Worm (Caenorhabditis elegans) whole organism, midembryonic: Measurements from ENCODE around the gene C08F1.12.

ENCODE experiments used
- T22C8.4 ChIP-seq: fragments of 200-800 bp; sonication (Bioruptor generic); IDR thresholded peaks from 2 replicates; pipeline ENCODE4 v1.3.6; 2022; ENCODE audit warnings: missing genetic modification characterization, missing compliant biosample characterization
- cog-1 ChIP-seq: sonication (generic microtip); optimal IDR thresholded peaks from 2 replicates; lab custom pipeline; 2016; ENCODE audit warnings: missing genetic modification characterization, missing compliant biosample characterization
- flt-1 ChIP-seq: fragments of 200-800 bp; sonication (Bioruptor generic); IDR thresholded peaks from 2 replicates; pipeline ENCODE4 v1.3.6; 2022; ENCODE audit warnings: missing genetic modification characterization, missing compliant biosample characterization
- klf-2 ChIP-seq: fragments of 200-800 bp; sonication (Bioruptor generic); conservative IDR thresholded peaks from 2 replicates; pipeline ENCODE4 v1.3.6; 2022; ENCODE audit warnings: missing genetic modification reagents, missing genetic modification characterization, missing compliant biosample characterization
- med-1 ChIP-seq: sonication (generic microtip); optimal IDR thresholded peaks from 2 replicates; lab custom pipeline; 2017; ENCODE audit warnings: missing genetic modification characterization, mild to moderate bottlenecking, missing compliant biosample characterization, antibody characterized with exemption, missing genetic modification reagents; ENCODE audit not compliant: insufficient read depth
- ref-1 ChIP-seq: fragments of 200-800 bp; sonication (Bioruptor generic); conservative IDR thresholded peaks from 2 replicates; pipeline ENCODE4 v1.3.6; 2022; ENCODE audit warnings: missing genetic modification reagents, missing genetic modification characterization, missing compliant biosample characterization
- tab-1 ChIP-seq: fragments of 200-800 bp; sonication (Bioruptor generic); IDR thresholded peaks from 2 replicates; pipeline ENCODE4 v1.3.6; 2022; ENCODE audit warnings: missing genetic modification characterization, missing compliant biosample characterization
- ztf-23 ChIP-seq: fragments of 200-800 bp; sonication (Bioruptor generic); IDR thresholded peaks from 2 replicates; pipeline ENCODE4 v1.3.6; 2022; ENCODE audit warnings: missing genetic modification reagents, missing genetic modification characterization, missing compliant biosample characterization
- ztf-29 ChIP-seq: fragments of 200-800 bp; sonication (Bioruptor generic); IDR thresholded peaks from 2 replicates; pipeline ENCODE4 v1.3.6; 2022; ENCODE audit warnings: missing genetic modification reagents, missing genetic modification characterization, missing compliant biosample characterization

The C08F1.12 gene

DNA sequence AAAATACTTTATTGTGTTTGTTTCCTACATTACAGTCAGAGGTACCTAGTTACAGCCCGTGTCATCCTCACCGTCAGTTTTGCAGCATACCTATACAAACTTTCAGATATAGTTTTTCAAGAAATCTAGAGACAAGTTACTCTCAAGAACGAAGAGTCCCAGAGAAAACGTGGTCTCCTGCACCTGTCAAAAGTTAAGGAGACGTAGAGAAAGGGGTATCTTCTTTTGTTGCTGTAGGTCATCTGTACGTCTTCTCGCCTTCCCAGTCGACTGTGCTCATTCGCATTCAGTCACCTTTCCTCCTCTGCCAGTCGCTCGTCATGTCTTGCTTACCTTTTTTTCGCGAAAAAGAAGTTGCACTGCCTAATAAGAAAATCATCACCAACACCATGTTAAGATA lies 44.7 kb downstream of the C08F1.12 start, which contains the start of gene F36H5.4:
TSS of gene F36H5.4 (plus strand) at position 301 of the 400 bp plus-strand sequence.
- TF ChIP-seq cog-1 (tag; lab: Kevin White, UChicago), result no peak
- no peak for TF ChIP-seq med-1
- no peak for TF ChIP-seq ztf-29
- no peak for TF ChIP-seq ref-1 (GFP tag; lab: Robert Waterston, UW)
- no peak for TF ChIP-seq tab-1 (GFP tag; lab: Robert Waterston, UW)
- TF ChIP-seq ztf-23 (GFP tag; lab: Robert Waterston, UW), result no peak
- no peak for TF ChIP-seq flt-1 (GFP tag; lab: Robert Waterston, UW)
- no peak for TF ChIP-seq klf-2 (GFP tag; lab: Robert Waterston, UW)
- no peak for TF ChIP-seq T22C8.4 (GFP tag; lab: Robert Waterston, UW)

DNA sequence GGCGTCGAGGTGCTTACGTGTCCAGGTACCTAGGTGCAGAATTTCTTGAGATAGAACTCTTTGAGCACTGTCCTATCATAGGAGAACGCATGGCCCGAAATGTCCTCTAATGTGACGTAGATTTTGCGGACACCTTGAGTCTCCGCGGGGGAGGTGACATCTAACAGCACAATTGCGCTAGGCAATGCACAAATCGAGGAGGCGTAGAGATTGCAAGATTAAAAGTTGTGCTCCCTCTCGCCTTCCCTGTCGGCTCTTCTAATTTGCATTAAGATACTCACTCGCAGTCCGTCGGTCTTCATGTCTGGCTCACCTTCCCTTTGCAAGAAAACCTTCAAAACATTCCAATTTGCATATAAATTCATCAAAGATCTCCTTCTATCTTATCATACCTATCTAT lies 46.7 kb downstream of the C08F1.12 start, which contains the start of gene F36H5.18:
TSS of gene F36H5.18 (plus strand) at position 301 of the 400 bp plus-strand sequence.
- TF ChIP-seq flt-1 (GFP tag; lab: Robert Waterston, UW) (no peak), tab-1 (GFP tag; lab: Robert Waterston, UW) (no peak), T22C8.4 (GFP tag; lab: Robert Waterston, UW) (no peak), med-1 (no peak), ztf-29 (no peak), ztf-23 (GFP tag; lab: Robert Waterston, UW) (no peak), klf-2 (GFP tag; lab: Robert Waterston, UW) (no peak), ref-1 (GFP tag; lab: Robert Waterston, UW) (no peak), cog-1 (tag; lab: Kevin White, UChicago) (no peak)

DNA sequence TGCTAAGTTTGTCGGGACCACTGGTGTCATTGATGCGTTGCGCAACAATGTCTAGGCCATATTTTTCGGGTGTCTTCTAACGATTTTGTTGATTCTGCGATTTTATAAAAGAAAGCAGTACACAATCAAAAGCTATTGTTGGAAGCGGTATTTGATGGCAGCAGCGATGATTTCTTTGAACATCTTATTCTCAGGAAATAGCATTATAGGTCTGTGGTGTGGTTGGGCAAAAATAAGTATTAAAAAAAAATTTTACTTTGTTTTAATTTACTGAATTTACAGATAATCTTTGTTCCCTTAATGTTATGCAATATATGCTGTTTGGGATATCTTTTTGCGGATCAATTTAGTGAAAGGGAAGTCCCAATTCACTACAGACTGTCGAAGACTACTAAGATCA lies 49.2 kb downstream of the C08F1.12 start, which contains the start of gene F36H5.10:
TSS of gene F36H5.10 (plus strand) at position 301 of the 400 bp plus-strand sequence.
- TF ChIP-seq flt-1 (GFP tag; lab: Robert Waterston, UW) (no peak), ztf-29 (no peak), klf-2 (GFP tag; lab: Robert Waterston, UW) (no peak), T22C8.4 (GFP tag; lab: Robert Waterston, UW) (no peak), tab-1 (GFP tag; lab: Robert Waterston, UW) (no peak), ztf-23 (GFP tag; lab: Robert Waterston, UW) (no peak)

DNA sequence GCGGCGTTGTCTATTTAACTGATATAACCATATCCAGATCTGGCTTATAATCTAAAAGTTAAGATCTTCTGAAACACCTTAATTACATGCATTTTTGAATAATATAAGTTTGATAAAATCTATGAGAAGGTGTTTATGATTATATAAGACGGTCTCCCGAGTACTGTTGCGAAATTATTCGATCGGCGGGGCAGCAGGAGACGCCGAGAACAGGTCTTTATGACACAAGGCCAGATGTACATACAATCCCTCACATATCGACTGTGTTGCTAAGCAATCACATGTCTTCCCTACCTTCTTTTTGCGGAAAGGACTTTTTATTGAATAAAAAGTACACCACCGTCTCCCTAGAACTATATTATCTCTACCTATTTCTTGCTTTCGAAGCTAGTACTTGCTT lies 49.7 kb downstream of the C08F1.12 start, which contains the start of gene fbxb-53:
TSS of gene fbxb-53 (plus strand) at position 301 of the 400 bp plus-strand sequence.
- TF ChIP-seq ztf-29, result no peak
- TF ChIP-seq ref-1 (GFP tag; lab: Robert Waterston, UW), result no peak
- TF ChIP-seq med-1, result no peak
- no peak for TF ChIP-seq flt-1 (GFP tag; lab: Robert Waterston, UW)
- TF ChIP-seq klf-2 (GFP tag; lab: Robert Waterston, UW), result no peak
- no peak for TF ChIP-seq cog-1 (tag; lab: Kevin White, UChicago)
- TF ChIP-seq tab-1 (GFP tag; lab: Robert Waterston, UW), result no peak
- no peak for TF ChIP-seq T22C8.4 (GFP tag; lab: Robert Waterston, UW)
- no peak for TF ChIP-seq ztf-23 (GFP tag; lab: Robert Waterston, UW)

DNA sequence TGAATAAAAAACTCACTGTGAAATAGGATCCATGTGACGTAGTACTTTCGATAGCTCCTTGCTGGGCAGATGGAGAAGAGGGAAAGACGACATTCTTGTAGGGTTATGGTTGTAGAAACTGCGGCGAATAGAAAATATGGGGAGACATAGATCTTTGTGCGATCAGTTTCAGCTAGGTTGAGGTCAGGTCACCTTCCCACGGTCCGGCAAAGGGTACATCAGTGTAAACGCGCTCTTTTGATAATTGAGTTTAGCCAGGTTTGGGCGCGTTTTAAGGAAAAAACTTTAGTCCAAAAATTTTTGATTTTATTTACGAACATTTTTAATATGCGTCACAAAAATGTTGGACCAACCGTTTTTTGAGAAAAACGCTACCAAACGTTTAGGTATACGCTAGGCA lies 50.2 kb downstream of the C08F1.12 start, which contains the start of gene F36H5.17:
TSS of gene F36H5.17 (minus strand) at position 101 of the 400 bp plus-strand sequence.
- TF ChIP-seq ref-1 (GFP tag; lab: Robert Waterston, UW) (no peak), ztf-29 (no peak), flt-1 (GFP tag; lab: Robert Waterston, UW) (no peak), cog-1 (tag; lab: Kevin White, UChicago) (no peak), klf-2 (GFP tag; lab: Robert Waterston, UW) (no peak), tab-1 (GFP tag; lab: Robert Waterston, UW) (no peak), med-1 (no peak)
